Fruit fly (Drosophila melanogaster): Measurements from ENCODE around the gene Idgf2.

The Idgf2 gene

dm6 chr2L:16446975-16447509, at the start of gene Idgf2:
Gene Idgf2 (plus strand): TSS chr2L:16447330.
- no peak for TF ChIP-seq scrt (GFP tag; optimal IDR thresholded peaks at IDR 0.05)
- TF ChIP-seq CG3281 (GFP tag; optimal IDR thresholded peaks at IDR 0.05), result no peak
- TF ChIP-seq Blimp-1 (GFP tag; optimal IDR thresholded peaks at IDR 0.05), result peak; percentile 60
- peak; percentile 30 for TF ChIP-seq Med (GFP tag)
- TF ChIP-seq chinmo (GFP tag; IDR thresholded peaks at IDR 0.05; ENCODE audit: partially characterized antibody), result 0 out of 4 replicates have a peak, but pooled peaks have one; percentile 49
- peak; percentile 34 for TF ChIP-seq sug (tag; optimal IDR thresholded peaks at IDR 0.05)
- TF ChIP-seq CG12299 (tag; optimal IDR thresholded peaks at IDR 0.05), result no peak
- peak in 1 of 2 experiments; percentile 23 for TF ChIP-seq Pdp1 (GFP tag; optimal IDR thresholded peaks at IDR 0.05)
- TF ChIP-seq insv (GFP tag; optimal IDR thresholded peaks at IDR 0.05), result no peak
- peak in 1 of 2 experiments; percentile 30 for TF ChIP-seq Hr78 (GFP tag; optimal IDR thresholded peaks at IDR 0.05)
- TF ChIP-seq CG11696 (GFP tag; IDR thresholded peaks at IDR 0.05), result no peak
- peak; percentile 69 for TF ChIP-seq Deaf1 (tag; optimal IDR thresholded peaks at IDR 0.05)
- TF ChIP-seq CG34376 (GFP tag; optimal IDR thresholded peaks at IDR 0.05), result peak; percentile 61

DNA sequence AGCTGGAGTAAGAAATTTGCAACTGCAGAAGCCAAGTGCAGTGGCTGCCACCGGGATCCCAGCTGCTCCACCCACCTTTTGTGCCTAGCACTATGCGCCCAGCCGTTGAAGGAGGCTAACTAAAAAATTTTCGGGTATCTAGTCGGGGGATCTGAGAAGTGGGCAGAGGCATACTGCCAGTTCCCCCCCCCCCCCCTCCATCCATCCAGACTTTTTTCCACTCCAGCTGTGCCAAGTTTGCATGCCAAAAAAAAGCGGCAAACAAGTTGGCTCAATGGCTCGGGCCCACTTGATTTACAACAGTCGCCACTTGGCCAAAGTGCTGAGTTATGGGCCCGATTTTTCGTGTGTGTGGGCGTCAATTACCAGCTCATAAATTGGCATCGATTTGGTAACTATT, 49.6 kb upstream of the Idgf2 start:
- no peak for TF ChIP-seq shn (GFP tag; optimal IDR thresholded peaks at IDR 0.05)
- TF ChIP-seq mld (GFP tag; IDR thresholded peaks at IDR 0.05; ENCODE audit: partially characterized antibody), result no peak
- peak; percentile 8 for TF ChIP-seq Hr39 (optimal IDR thresholded peaks at IDR 0.05)

DNA sequence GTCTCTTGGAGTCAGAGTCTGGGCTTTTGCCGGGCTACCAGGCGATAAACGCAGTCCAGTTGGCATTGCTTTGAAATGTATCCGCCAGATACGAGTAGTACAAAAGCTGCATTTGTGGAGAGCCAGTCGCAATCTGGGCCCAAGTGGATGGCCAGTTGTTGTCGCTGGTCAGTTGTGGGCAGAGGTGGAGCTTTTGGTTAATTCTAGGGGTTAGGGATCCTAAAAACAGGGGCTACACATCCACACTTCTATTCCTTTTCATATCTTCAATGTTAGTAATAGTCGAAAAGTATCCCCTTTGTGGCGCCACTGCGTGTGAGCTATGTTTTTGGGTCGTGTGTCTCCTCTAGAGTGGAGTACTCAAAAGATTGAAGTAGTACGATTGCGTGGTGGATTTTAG, 44.6 kb upstream of the Idgf2 start:
- TF ChIP-seq Drgx (GFP tag; IDR thresholded peaks at IDR 0.05), result 0 out of 2 replicates have a peak, but pooled peaks have one; percentile 7
- TF ChIP-seq B-H1 (GFP tag; IDR thresholded peaks at IDR 0.05), result no peak

DNA sequence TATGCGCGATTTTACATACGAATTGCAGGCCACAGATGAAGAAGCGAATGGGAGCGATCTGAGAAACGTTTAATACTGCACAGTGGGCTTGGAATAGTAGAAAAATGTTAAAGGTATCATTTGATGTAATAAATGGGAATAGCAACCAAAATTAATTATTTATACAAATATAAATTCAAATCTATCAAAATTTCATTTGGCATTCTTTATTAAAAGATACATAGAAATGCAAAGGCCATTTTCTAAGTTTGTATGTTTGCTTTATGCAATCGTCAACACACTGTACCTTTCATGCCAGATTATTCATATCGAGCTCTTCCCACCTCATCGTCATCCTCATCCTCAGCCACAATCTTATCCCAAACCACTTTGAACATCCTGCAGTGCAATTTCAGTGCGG, 40.6 kb upstream of the Idgf2 start:
- no peak for TF ChIP-seq sim (GFP tag; IDR thresholded peaks at IDR 0.05)
- TF ChIP-seq CG4282 (GFP tag; optimal IDR thresholded peaks at IDR 0.05), result no peak
- peak; percentile 19 for TF ChIP-seq nom (GFP tag; optimal IDR thresholded peaks at IDR 0.05)
- TF ChIP-seq CG10321 (GFP tag; IDR thresholded peaks at IDR 0.05), result no peak
- TF ChIP-seq pum (GFP tag; optimal IDR thresholded peaks at IDR 0.05), result no peak
- no peak for TF ChIP-seq Blimp-1 (GFP tag; optimal IDR thresholded peaks at IDR 0.05)
- TF ChIP-seq CG18262 (tag; optimal IDR thresholded peaks at IDR 0.05), result peak; percentile 8
- TF ChIP-seq CG12942 (GFP tag; optimal IDR thresholded peaks at IDR 0.05), result no peak
- peak; percentile 7; the same call in 1 of the 2 replicates for TF ChIP-seq Xrp1 (GFP tag; IDR thresholded peaks at IDR 0.05)
- TF ChIP-seq prd (optimal IDR thresholded peaks at IDR 0.05), result no peak
- peak; percentile 44; the same call in 2 of the 3 replicates for TF ChIP-seq prd (GFP tag; IDR thresholded peaks at IDR 0.05)
- TF ChIP-seq CG7786 (GFP tag; optimal IDR thresholded peaks at IDR 0.05), result no peak
- no peak for TF ChIP-seq sens-2 (GFP tag; IDR thresholded peaks at IDR 0.05)
- no peak for TF ChIP-seq slou (GFP tag; optimal IDR thresholded peaks at IDR 0.05)
- no peak for TF ChIP-seq psq (GFP tag; optimal IDR thresholded peaks at IDR 0.05)
- peak; percentile 61 for TF ChIP-seq sens (GFP tag)
- no peak for TF ChIP-seq Myb (GFP tag; optimal IDR thresholded peaks at IDR 0.05)
- no peak for TF ChIP-seq CG30431 (GFP tag; optimal IDR thresholded peaks at IDR 0.05)
- TF ChIP-seq odd (GFP tag; optimal IDR thresholded peaks at IDR 0.05), result no peak
- no peak for TF ChIP-seq Hsf (GFP tag; optimal IDR thresholded peaks at IDR 0.05)
- peak; percentile 30 for TF ChIP-seq CG7271 (tag; optimal IDR thresholded peaks at IDR 0.05)
- TF ChIP-seq Drgx (GFP tag; IDR thresholded peaks at IDR 0.05), result no peak
- peak; percentile 5 for TF ChIP-seq lbe (GFP tag; optimal IDR thresholded peaks at IDR 0.05)

Measured in whole organism, embryonic.